Worm (Caenorhabditis elegans) whole organism, L3 larva: ENCODE data around the gene ZK370.6.

Experiments
- R02D3.7 ChIP-seq: fragments of 150-350 bp; optimal IDR thresholded peaks from 2 replicates; lab custom pipeline; 2014; ENCODE audit warnings: missing biosample characterization, missing genetic modification characterization
- ZK546.5 ChIP-seq: sonication (generic microtip); optimal IDR thresholded peaks from 2 replicates; lab custom pipeline; 2017; ENCODE audit warnings: missing biosample characterization, missing genetic modification characterization
- ama-1 ChIP-seq: fragments of 150-350 bp; optimal IDR thresholded peaks from 2 replicates; lab custom pipeline; 2018
- ceh-16 ChIP-seq: sonication (generic microtip); optimal IDR thresholded peaks from 2 replicates; lab custom pipeline; 2017; ENCODE audit warnings: missing biosample characterization, missing genetic modification characterization
- ceh-28 ChIP-seq: fragments of 150-350 bp; optimal IDR thresholded peaks from 2 replicates; lab custom pipeline; 2014; ENCODE audit warnings: missing biosample characterization, missing genetic modification reagents, missing genetic modification characterization
- ceh-82 ChIP-seq: fragments of 150-350 bp; optimal IDR thresholded peaks from 2 replicates; lab custom pipeline; 2014; ENCODE audit warnings: missing biosample characterization, missing genetic modification characterization
- egl-5 ChIP-seq: fragments of 150-350 bp; optimal IDR thresholded peaks from 2 replicates; lab custom pipeline; 2017; ENCODE audit warnings: missing biosample characterization, missing genetic modification reagents, missing genetic modification characterization, inconsistent platforms
- elt-2 ChIP-seq: sonication (generic microtip); optimal IDR thresholded peaks from 2 replicates; lab custom pipeline; 2016; ENCODE audit warnings: missing genetic modification reagents, mild to moderate bottlenecking, missing genetic modification characterization, missing compliant biosample characterization
- elt-3 ChIP-seq, 3 experiments: fragments of 150-350 bp in 1 of 3; sonication (generic microtip) in 2 of 3; optimal IDR thresholded peaks; 2 replicates in 2 of 3; 4 replicates in 1 of 3; lab custom pipeline; 2014 to 2017; ENCODE audit warnings: missing biosample characterization in 3 of 3, missing genetic modification characterization in 3 of 3
- eor-1 ChIP-seq, 2 experiments: fragments of 150-350 bp; optimal IDR thresholded peaks; 2 replicates each; lab custom pipeline; 2014 to 2018; ENCODE audit warnings: missing biosample characterization in 2 of 2, missing genetic modification characterization in 2 of 2
- fkh-10 ChIP-seq: sonication (generic microtip); optimal IDR thresholded peaks from 2 replicates; lab custom pipeline; 2017; ENCODE audit warnings: missing biosample characterization, missing genetic modification reagents, missing genetic modification characterization
- fkh-2 ChIP-seq: fragments of 150-350 bp; optimal IDR thresholded peaks from 2 replicates; lab custom pipeline; 2014; ENCODE audit warnings: missing biosample characterization, missing genetic modification reagents, missing genetic modification characterization
- fos-1 ChIP-seq: fragments of 150-350 bp; optimal IDR thresholded peaks from 2 replicates; lab custom pipeline; 2014; ENCODE audit warnings: missing biosample characterization, missing genetic modification characterization
- hmg-11 ChIP-seq: sonication (generic microtip); optimal IDR thresholded peaks from 2 replicates; lab custom pipeline; 2016; ENCODE audit warnings: missing genetic modification characterization, missing compliant biosample characterization
- lin-15B ChIP-seq: fragments of 150-350 bp; optimal IDR thresholded peaks from 2 replicates; lab custom pipeline; 2014; ENCODE audit warnings: missing biosample characterization, missing genetic modification characterization
- lsy-12 ChIP-seq: sonication (generic microtip); optimal IDR thresholded peaks from 2 replicates; lab custom pipeline; 2016; ENCODE audit warnings: mild to moderate bottlenecking, missing genetic modification characterization, missing compliant biosample characterization
- nfya-1 ChIP-seq: sonication (generic microtip); optimal IDR thresholded peaks from 2 replicates; lab custom pipeline; 2017; ENCODE audit warnings: missing genetic modification characterization, mild to moderate bottlenecking, missing compliant biosample characterization, antibody characterized with exemption, moderate library complexity; ENCODE audit not compliant: insufficient read depth
- nhr-11 ChIP-seq: fragments of 150-350 bp; optimal IDR thresholded peaks from 2 replicates; lab custom pipeline; 2014; ENCODE audit warnings: missing biosample characterization, missing genetic modification characterization
- nhr-12 ChIP-seq: fragments of 150-350 bp; optimal IDR thresholded peaks from 2 replicates; lab custom pipeline; 2014; ENCODE audit warnings: missing biosample characterization, missing genetic modification characterization
- nhr-23 ChIP-seq: fragments of 150-350 bp; optimal IDR thresholded peaks from 2 replicates; lab custom pipeline; 2014; ENCODE audit warnings: missing biosample characterization, missing genetic modification reagents, missing genetic modification characterization
- nhr-25 ChIP-seq: sonication (generic microtip); optimal IDR thresholded peaks from 2 replicates; lab custom pipeline; 2017; ENCODE audit warnings: missing biosample characterization, missing genetic modification characterization
- nhr-43 ChIP-seq: sonication (generic microtip); optimal IDR thresholded peaks from 2 replicates; lab custom pipeline; 2016; ENCODE audit warnings: mild to moderate bottlenecking, missing genetic modification characterization, missing compliant biosample characterization; ENCODE audit not compliant: poor library complexity, severe bottlenecking
- nhr-67 ChIP-seq: fragments of 150-350 bp; optimal IDR thresholded peaks from 2 replicates; lab custom pipeline; 2014; ENCODE audit warnings: missing biosample characterization, missing genetic modification characterization
- nhr-76 ChIP-seq: fragments of 150-350 bp; sonication (generic microtip); optimal IDR thresholded peaks from 5 replicates; lab custom pipeline; 2014; ENCODE audit warnings: missing biosample characterization, missing genetic modification characterization
- nhr-77 ChIP-seq: fragments of 150-350 bp; optimal IDR thresholded peaks from 2 replicates; lab custom pipeline; 2014; ENCODE audit warnings: missing biosample characterization, missing genetic modification characterization
- pha-4 ChIP-seq: fragments of 150-350 bp; optimal IDR thresholded peaks from 2 replicates; lab custom pipeline; 2014; ENCODE audit warnings: missing biosample characterization, missing genetic modification reagents, missing genetic modification characterization
- pqm-1 ChIP-seq: fragments of 150-350 bp; optimal IDR thresholded peaks from 2 replicates; lab custom pipeline; 2017; ENCODE audit warnings: missing biosample characterization, missing genetic modification characterization, inconsistent platforms
- sea-2 ChIP-seq: fragments of 150-350 bp; sonication (generic microtip); optimal IDR thresholded peaks from 4 replicates; lab custom pipeline; 2014; ENCODE audit warnings: missing biosample characterization, missing genetic modification reagents, missing genetic modification characterization
- skn-1 ChIP-seq: fragments of 150-350 bp; optimal IDR thresholded peaks from 2 replicates; lab custom pipeline; 2014; ENCODE audit warnings: missing biosample characterization, missing genetic modification characterization
- snpc-4 ChIP-seq: fragments of 150-350 bp; optimal IDR thresholded peaks from 2 replicates; lab custom pipeline; 2014; ENCODE audit warnings: missing biosample characterization, missing genetic modification characterization
- unc-39 ChIP-seq: sonication (generic microtip); optimal IDR thresholded peaks from 4 replicates; lab custom pipeline; 2017; ENCODE audit warnings: missing biosample characterization, missing genetic modification characterization
- unc-62 ChIP-seq: fragments of 150-350 bp; sonication (generic microtip); optimal IDR thresholded peaks from 4 replicates; lab custom pipeline; 2014; ENCODE audit warnings: missing biosample characterization, missing genetic modification reagents, missing genetic modification characterization
- zag-1 ChIP-seq: fragments of 150-350 bp; optimal IDR thresholded peaks from 2 replicates; lab custom pipeline; 2014; ENCODE audit warnings: missing biosample characterization, missing genetic modification characterization
- ztf-11 ChIP-seq: fragments of 150-350 bp; optimal IDR thresholded peaks from 2 replicates; lab custom pipeline; 2014; ENCODE audit warnings: missing biosample characterization, missing genetic modification characterization
- ztf-4 ChIP-seq: fragments of 150-350 bp; optimal IDR thresholded peaks from 2 replicates; lab custom pipeline; 2014; ENCODE audit warnings: missing biosample characterization, missing genetic modification characterization

Gene ZK370.6

DNA sequence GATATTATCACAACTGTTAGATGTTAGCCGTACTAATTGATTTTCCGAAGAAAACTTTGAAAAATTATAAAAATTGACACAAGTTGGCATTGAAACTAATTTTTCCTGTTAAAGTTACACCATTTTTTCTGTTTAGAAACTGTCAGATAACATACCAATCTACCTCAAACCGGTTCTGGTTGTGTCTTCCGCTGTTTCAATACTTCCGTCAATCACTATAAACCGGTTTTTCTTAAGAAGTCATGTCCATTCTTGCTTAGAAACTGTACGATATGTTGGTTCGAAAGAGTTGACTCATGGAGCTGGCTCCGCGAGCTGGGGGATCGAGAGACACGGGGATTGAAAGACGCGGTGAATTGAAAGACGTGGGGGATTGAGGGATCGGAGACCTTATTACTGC, 26.6 kb upstream of the ZK370.6 start:
- TF ChIP-seq ztf-4 (tag; lab: Kevin White, UChicago): no peak
- TF ChIP-seq fos-1: no peak
- peak; percentile 58 for TF ChIP-seq nhr-25 (tag; lab: Kevin White, UChicago)
- no peak for TF ChIP-seq lin-15B (tag; lab: Kevin White, UChicago)
- no peak for TF ChIP-seq unc-39
- TF ChIP-seq nhr-23: peak; percentile 30

DNA sequence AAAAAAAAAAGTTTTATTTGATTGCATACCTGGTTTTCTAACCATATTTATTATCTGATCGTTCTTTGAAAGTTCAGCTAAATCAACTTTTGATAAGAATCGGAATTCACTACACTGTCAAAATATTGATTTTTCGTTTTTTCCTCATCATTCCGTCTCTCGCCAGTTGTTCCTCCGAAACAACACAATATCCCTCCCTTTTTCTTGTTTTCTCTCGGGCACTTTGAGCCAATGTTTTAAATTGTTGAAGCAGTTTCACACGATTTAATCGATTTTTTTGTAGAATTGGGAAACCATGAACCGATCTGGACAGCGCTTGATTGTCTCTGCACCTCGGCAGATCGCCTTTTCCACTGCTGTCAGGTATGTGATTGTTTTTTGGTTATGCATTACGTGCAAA, 25.6 kb upstream of the ZK370.6 start, which contains the start of gene K02D10.1:
TSS of gene K02D10.1 (plus strand) at position 284 of the 400 bp plus-strand sequence.
- TF ChIP-seq ceh-28 (tag; lab: Kevin White, UChicago) (peak; percentile 29), sea-2 (no peak), ama-1 (lab: Kevin White, UChicago) (peak; percentile 62), hmg-11 (no peak)

DNA sequence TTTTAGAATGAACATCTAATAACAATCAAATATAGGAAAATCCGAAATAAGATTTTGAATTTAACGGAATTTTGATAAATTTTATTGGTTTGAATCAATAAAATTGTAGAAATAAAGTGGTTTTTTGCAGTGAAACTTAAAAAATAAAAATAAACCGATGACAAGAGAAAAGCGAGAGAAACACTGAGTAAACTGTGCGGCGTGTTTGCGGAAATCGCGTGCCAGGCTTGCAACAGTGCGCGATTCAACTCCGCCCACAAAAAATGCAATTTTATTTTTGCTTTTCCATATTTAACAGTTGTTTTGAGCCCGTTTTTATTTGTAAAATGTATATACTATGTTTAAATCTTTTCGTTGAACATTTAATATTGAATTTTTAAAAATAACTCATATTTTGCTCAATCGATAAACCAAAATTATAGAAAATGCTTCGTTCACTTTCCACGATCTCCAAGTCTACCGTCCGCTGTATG, 24.3 kb upstream of the ZK370.6 start, which contains the start of gene mtss-1:
TSS of gene mtss-1 (plus strand) at position 423 of the 473 bp plus-strand sequence.
- TF ChIP-seq elt-2 (peak; percentile 32), nhr-67 (tag; lab: Kevin White, UChicago) (peak; percentile 38), nhr-43 (tag; lab: Kevin White, UChicago) (peak; percentile 74), nhr-23 (peak; percentile 47), unc-39 (no peak), ztf-11 (tag; lab: Kevin White, UChicago) (no peak), elt-3 (tag; optimal IDR thresholded peaks at IDR 0.05; lab: Kevin White, UChicago) (no peak), nhr-76 (tag; lab: Kevin White, UChicago) (no peak), lin-15B (tag; lab: Kevin White, UChicago) (no peak), fkh-10 (no peak), skn-1 (tag; lab: Kevin White, UChicago) (peak; percentile 42), nfya-1 (tag; lab: Kevin White, UChicago) (peak; percentile 59), R02D3.7 (peak; percentile 32), ceh-16 (no peak), ceh-28 (tag; lab: Kevin White, UChicago) (peak; percentile 48), nhr-11 (tag; lab: Kevin White, UChicago) (no peak), zag-1 (no peak), eor-1 (tag; optimal IDR thresholded peaks at IDR 0.05; lab: Kevin White, UChicago) (no peak), nhr-77 (tag; lab: Kevin White, UChicago) (no peak), hmg-11 (peak; percentile 86), pha-4 (tag; lab: Kevin White, UChicago) (peak; percentile 57), egl-5 (tag; lab: Kevin White, UChicago) (no peak), snpc-4 (tag; lab: Kevin White, UChicago) (peak; percentile 28)

DNA sequence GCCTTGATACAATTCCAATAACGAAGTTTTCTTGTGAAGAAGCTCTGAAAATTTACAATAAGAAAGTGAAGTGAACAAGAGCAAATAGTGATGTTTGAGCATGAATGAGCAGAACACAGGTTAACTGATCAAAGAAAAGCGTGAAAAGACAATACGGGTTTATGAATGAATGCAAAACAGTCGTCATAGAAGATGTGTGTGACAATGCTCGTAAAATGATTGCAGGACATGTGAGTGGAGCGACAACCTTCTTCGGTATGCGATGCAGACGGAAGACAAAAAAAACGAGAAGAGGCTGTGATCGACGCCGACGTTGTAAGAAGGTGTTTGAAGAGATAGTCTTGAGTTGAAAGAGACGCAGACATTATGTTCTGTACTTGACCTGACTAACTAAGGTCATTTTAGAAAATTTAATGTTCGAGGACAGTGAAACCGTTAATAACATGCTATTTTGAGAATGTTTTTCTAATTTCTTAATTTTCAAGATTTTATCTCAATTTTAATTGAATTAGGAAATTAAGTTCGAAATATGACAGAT, 23.7 kb upstream of the ZK370.6 start, which contains the start of gene mig-22:
TSS of gene mig-22 (minus strand) at position 51 of the 538 bp plus-strand sequence.
- TF ChIP-seq pqm-1 (no peak), nhr-23 (peak; percentile 17), nhr-25 (tag; lab: Kevin White, UChicago) (peak; percentile 83), elt-2 (no peak), elt-3 (tag; optimal IDR thresholded peaks at IDR 0.05; lab: Kevin White, UChicago) (no peak)

DNA sequence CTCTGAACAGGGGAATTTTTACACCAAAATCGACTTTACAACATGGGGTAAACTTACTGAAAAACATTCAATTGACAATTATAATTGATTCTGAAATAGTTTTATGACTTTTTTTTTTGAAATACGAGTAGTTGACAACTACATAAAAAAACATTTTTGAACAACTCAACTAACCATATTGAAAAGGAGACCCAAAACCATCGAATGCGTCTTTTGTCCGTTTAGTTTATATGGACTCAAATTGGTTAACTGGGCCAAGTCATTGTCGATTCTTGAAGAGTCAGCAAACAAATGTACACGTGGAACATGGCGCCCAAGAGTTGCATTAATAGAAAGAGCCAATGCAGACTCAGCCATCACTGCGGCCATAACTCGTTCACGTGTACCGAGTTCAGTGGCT, 22.8 kb upstream of the ZK370.6 start:
- no peak for TF ChIP-seq nhr-12 (tag; lab: Kevin White, UChicago)

DNA sequence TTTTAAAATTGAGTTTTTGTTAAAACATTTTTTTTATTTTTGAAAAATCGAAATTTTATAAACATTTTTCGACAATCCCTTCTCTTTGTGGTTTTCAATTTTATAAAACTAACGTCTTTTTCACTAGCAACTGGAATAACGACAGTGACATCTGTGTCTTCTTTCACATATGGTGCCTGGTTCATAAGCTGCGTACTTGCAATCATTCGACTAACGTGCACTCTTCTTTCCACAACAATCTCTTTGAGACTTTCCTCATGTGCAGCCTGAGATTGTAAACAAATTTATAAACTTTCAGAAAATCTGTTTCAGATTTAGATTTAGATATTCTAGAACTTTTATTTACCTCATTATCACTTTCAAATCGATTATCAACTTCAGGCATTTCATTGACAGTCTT, 21.4 kb upstream of the ZK370.6 start:
- no peak for TF ChIP-seq unc-62 (GFP tag; lab: Kevin White, UChicago)
- no peak for TF ChIP-seq ceh-82
- no peak for TF ChIP-seq nhr-12 (tag; lab: Kevin White, UChicago)
- TF ChIP-seq nhr-11 (tag; lab: Kevin White, UChicago): no peak
- TF ChIP-seq fkh-2 (tag; lab: Kevin White, UChicago): no peak
- no peak for TF ChIP-seq elt-3 (tag; optimal IDR thresholded peaks at IDR 0.05; lab: Kevin White, UChicago)
- TF ChIP-seq lin-15B (tag; lab: Kevin White, UChicago): no peak
- no peak for TF ChIP-seq nhr-67 (tag; lab: Kevin White, UChicago)
- TF ChIP-seq lsy-12 (tag; lab: Kevin White, UChicago): no peak
- no peak for TF ChIP-seq nhr-43 (tag; lab: Kevin White, UChicago)
- no peak for TF ChIP-seq ZK546.5 (tag; lab: Kevin White, UChicago)
- TF ChIP-seq pha-4 (tag; lab: Kevin White, UChicago): no peak
- TF ChIP-seq nhr-76 (tag; lab: Kevin White, UChicago): no peak
